Fruit fly (Drosophila melanogaster) whole organism, embryonic: Measurements from ENCODE around the gene mask.

Source experiments
- Atf-2 ChIP-seq: fragments of 200-800 bp; sonication (Bioruptor generic); optimal IDR thresholded peaks from 2 replicates; lab custom pipeline; 2016; ENCODE audit warnings: missing biosample characterization, missing genetic modification characterization
- Atf3 ChIP-seq: fragments of 200-800 bp; sonication (Bioruptor generic); optimal IDR thresholded peaks from 3 replicates; lab custom pipeline; 2016; ENCODE audit warnings: missing biosample characterization, missing genetic modification characterization
- CG10431 ChIP-seq: fragments of 200-800 bp; sonication (Bioruptor generic); optimal IDR thresholded peaks from 3 replicates; lab custom pipeline; 2018; ENCODE audit warnings: missing biosample characterization, mild to moderate bottlenecking, missing genetic modification characterization
- CG11456 ChIP-seq: fragments of 200-800 bp; sonication (Bioruptor generic); IDR thresholded peaks from 3 replicates; pipeline ENCODE4 v1.3.6; 2022; ENCODE audit warnings: missing biosample characterization, missing genetic modification characterization
- CG11695 ChIP-seq: fragments of 200-800 bp; sonication (Bioruptor generic); IDR thresholded peaks from 3 replicates; pipeline ENCODE4 v1.3.6; 2022; ENCODE audit warnings: missing biosample characterization, missing genetic modification characterization
- CG11723 ChIP-seq: fragments of 200-800 bp; sonication (Bioruptor generic); optimal IDR thresholded peaks from 2 replicates; lab custom pipeline; 2017; ENCODE audit warnings: missing biosample characterization, mild to moderate bottlenecking, missing genetic modification characterization
- CG12155 ChIP-seq: fragments of 200-800 bp; sonication (Bioruptor generic); optimal IDR thresholded peaks from 3 replicates; lab custom pipeline; 2016; ENCODE audit warnings: missing biosample characterization, missing genetic modification characterization
- CG12769 ChIP-seq: fragments of 200-800 bp; sonication (Bioruptor generic); optimal IDR thresholded peaks from 2 replicates; lab custom pipeline; 2019; ENCODE audit warnings: missing biosample characterization, mild to moderate bottlenecking, missing genetic modification characterization, moderate library complexity
- CG13287 ChIP-seq: fragments of 200-800 bp; sonication (Bioruptor generic); IDR thresholded peaks from 2 replicates; pipeline ENCODE4 v1.3.6; 2022; ENCODE audit warnings: missing biosample characterization, missing genetic modification characterization; ENCODE audit not compliant: partially characterized antibody
- CG14014 ChIP-seq: fragments of 200-800 bp; sonication (Bioruptor generic); IDR thresholded peaks from 2 replicates; pipeline ENCODE4 v1.3.6; 2022; ENCODE audit warnings: missing biosample characterization, missing genetic modification characterization
- CG1603 ChIP-seq: fragments of 200-800 bp; sonication (Bioruptor generic); optimal IDR thresholded peaks from 2 replicates; lab custom pipeline; 2019; ENCODE audit warnings: missing biosample characterization, mild to moderate bottlenecking, missing genetic modification characterization, moderate library complexity
- CG17912 ChIP-seq: fragments of 200-800 bp; sonication (Bioruptor generic); optimal IDR thresholded peaks from 2 replicates; lab custom pipeline; 2018; ENCODE audit warnings: missing biosample characterization, mild to moderate bottlenecking, missing genetic modification characterization
- CG2712 ChIP-seq: fragments of 200-800 bp; optimal IDR thresholded peaks from 3 replicates; lab custom pipeline; 2019; ENCODE audit warnings: missing biosample characterization, mild to moderate bottlenecking, missing genetic modification characterization, moderate library complexity
- CG3407 ChIP-seq: fragments of 200-800 bp; sonication (Bioruptor generic); optimal IDR thresholded peaks from 2 replicates; lab custom pipeline; 2018; ENCODE audit warnings: missing biosample characterization, mild to moderate bottlenecking, missing genetic modification characterization
- CG3838 ChIP-seq: fragments of 200-800 bp; sonication (Bioruptor generic); optimal IDR thresholded peaks from 3 replicates; lab custom pipeline; 2016; ENCODE audit warnings: missing biosample characterization, missing genetic modification characterization
- CG3995 ChIP-seq: fragments of 200-800 bp; sonication (Bioruptor generic); optimal IDR thresholded peaks from 3 replicates; lab custom pipeline; 2016; ENCODE audit warnings: missing biosample characterization, missing genetic modification characterization
- CG42726 ChIP-seq: fragments of 200-800 bp; sonication (Bioruptor generic); IDR thresholded peaks from 2 replicates; pipeline ENCODE4 v1.3.6; 2022; ENCODE audit warnings: missing biosample characterization, missing genetic modification characterization; ENCODE audit not compliant: partially characterized antibody
- CG43689 ChIP-seq: fragments of 200-800 bp; sonication (Bioruptor generic); IDR thresholded peaks from 2 replicates; pipeline ENCODE4 v1.3.6; 2022; ENCODE audit warnings: missing biosample characterization, missing genetic modification characterization
- CG5953 ChIP-seq: fragments of 200-800 bp; sonication (Bioruptor generic); IDR thresholded peaks from 2 replicates; pipeline ENCODE4 v1.3.6; 2022; ENCODE audit warnings: missing biosample characterization, missing genetic modification characterization
- CG8089 ChIP-seq: fragments of 200-800 bp; sonication (Bioruptor generic); optimal IDR thresholded peaks from 3 replicates; lab custom pipeline; 2016; ENCODE audit warnings: missing biosample characterization, missing genetic modification characterization
- CG8388 ChIP-seq: fragments of 200-800 bp; sonication (Bioruptor generic); optimal IDR thresholded peaks from 2 replicates; lab custom pipeline; 2019; ENCODE audit warnings: missing biosample characterization, mild to moderate bottlenecking, missing genetic modification characterization, moderate library complexity
- CG8765 ChIP-seq: fragments of 200-800 bp; sonication (Bioruptor generic); IDR thresholded peaks from 2 replicates; pipeline ENCODE4 v1.3.6; 2022; ENCODE audit warnings: missing biosample characterization, missing genetic modification characterization
- CTCF ChIP-seq: fragments of 200-800 bp; sonication (Bioruptor generic); optimal IDR thresholded peaks from 2 replicates; lab custom pipeline; 2017; ENCODE audit warnings: missing biosample characterization, mild to moderate bottlenecking, missing genetic modification characterization, moderate library complexity
- Dad ChIP-seq: fragments of 200-800 bp; sonication (Bioruptor generic); optimal IDR thresholded peaks from 3 replicates; lab custom pipeline; 2016; ENCODE audit warnings: missing biosample characterization, missing genetic modification characterization
- E2f2 ChIP-seq: fragments of 200-800 bp; sonication (Bioruptor generic); IDR thresholded peaks from 2 replicates; pipeline ENCODE4 v1.3.6; 2022; ENCODE audit warnings: missing biosample characterization, missing genetic modification characterization
- Ets65A ChIP-seq: fragments of 200-800 bp; sonication (Bioruptor generic); peaks from one replicate; lab custom pipeline; 2016; ENCODE audit warnings: missing biosample characterization, missing genetic modification characterization
- Gsc ChIP-seq: fragments of 200-800 bp; sonication (Bioruptor generic); IDR thresholded peaks from 2 replicates; pipeline ENCODE4 v1.3.6; 2022; ENCODE audit warnings: missing biosample characterization, missing genetic modification characterization
- H15 ChIP-seq: fragments of 200-800 bp; sonication (Bioruptor generic); IDR thresholded peaks from 3 replicates; pipeline ENCODE4 v1.3.6; 2022; ENCODE audit warnings: missing biosample characterization, missing genetic modification characterization
- HLHmδ ChIP-seq: fragments of 200-800 bp; sonication (Bioruptor generic); optimal IDR thresholded peaks from 2 replicates; lab custom pipeline; 2018; ENCODE audit warnings: missing biosample characterization, mild to moderate bottlenecking, missing genetic modification characterization, moderate library complexity
- NFAT ChIP-seq: fragments of 200-800 bp; sonication (Bioruptor generic); IDR thresholded peaks from 2 replicates; pipeline ENCODE4 v1.3.6; 2022; ENCODE audit warnings: missing biosample characterization, missing genetic modification characterization
- Oaz ChIP-seq: fragments of 200-800 bp; sonication (Bioruptor generic); IDR thresholded peaks from 2 replicates; pipeline ENCODE4 v1.3.6; 2022; ENCODE audit warnings: missing biosample characterization, missing genetic modification characterization
- PHDP ChIP-seq: fragments of 200-800 bp; sonication (Bioruptor generic); optimal IDR thresholded peaks from 3 replicates; lab custom pipeline; 2018; ENCODE audit warnings: missing biosample characterization, mild to moderate bottlenecking, missing genetic modification characterization, moderate library complexity
- Ptx1 ChIP-seq: fragments of 200-800 bp; sonication (Bioruptor generic); IDR thresholded peaks from 2 replicates; pipeline ENCODE4 v1.3.6; 2022; ENCODE audit warnings: missing biosample characterization, missing genetic modification characterization
- Scr ChIP-seq: fragments of 200-800 bp; sonication (Bioruptor generic); IDR thresholded peaks from 2 replicates; pipeline ENCODE4 v1.3.6; 2022; ENCODE audit warnings: missing biosample characterization, missing genetic modification characterization; ENCODE audit not compliant: partially characterized antibody
- cato ChIP-seq: fragments of 200-800 bp; sonication (Bioruptor generic); optimal IDR thresholded peaks from 2 replicates; lab custom pipeline; 2016; ENCODE audit warnings: missing biosample characterization, missing genetic modification characterization, borderline replicate concordance
- dmrt11E ChIP-seq: fragments of 200-800 bp; sonication (Bioruptor generic); optimal IDR thresholded peaks from 3 replicates; lab custom pipeline; 2018; ENCODE audit warnings: missing biosample characterization, mild to moderate bottlenecking, missing genetic modification characterization, moderate library complexity
- grau ChIP-seq: fragments of 200-800 bp; optimal IDR thresholded peaks from 3 replicates; lab custom pipeline; 2019; ENCODE audit warnings: missing biosample characterization, mild to moderate bottlenecking, missing genetic modification characterization, moderate library complexity
- gsb-n ChIP-seq: fragments of 200-800 bp; sonication (Bioruptor generic); optimal IDR thresholded peaks from 3 replicates; lab custom pipeline; 2018; ENCODE audit warnings: missing biosample characterization, mild to moderate bottlenecking, missing genetic modification characterization
- ham ChIP-seq: fragments of 200-800 bp; sonication (Bioruptor generic); IDR thresholded peaks from 2 replicates; pipeline ENCODE4 v1.3.6; 2022; ENCODE audit warnings: missing biosample characterization, missing genetic modification characterization
- hbn ChIP-seq: fragments of 200-800 bp; sonication (Bioruptor generic); IDR thresholded peaks from 2 replicates; pipeline ENCODE4 v1.3.6; 2022; ENCODE audit warnings: missing biosample characterization, missing genetic modification characterization; ENCODE audit not compliant: partially characterized antibody
- her ChIP-seq: fragments of 200-800 bp; sonication (Bioruptor generic); optimal IDR thresholded peaks from 2 replicates; lab custom pipeline; 2016; ENCODE audit warnings: missing biosample characterization, missing genetic modification characterization
- lola ChIP-seq, 3 experiments: fragments of >200 bp in 2 of 3; fragments of 200-800 bp in 1 of 3; sonication (Bioruptor generic) in 1 of 3; optimal IDR thresholded peaks; 2 replicates each; lab custom pipeline; 2017 to 2019; ENCODE audit warnings: missing biosample characterization in 3 of 3, missing genetic modification characterization in 3 of 3, mild to moderate bottlenecking in 1 of 3, moderate library complexity in 1 of 3
- nmo ChIP-seq: fragments of 200-800 bp; sonication (Bioruptor generic); optimal IDR thresholded peaks from 2 replicates; lab custom pipeline; 2018; ENCODE audit warnings: missing biosample characterization, mild to moderate bottlenecking, missing genetic modification characterization, moderate library complexity
- org-1 ChIP-seq: fragments of 200-800 bp; sonication (Bioruptor generic); optimal IDR thresholded peaks from 2 replicates; lab custom pipeline; 2017; ENCODE audit warnings: missing biosample characterization, missing genetic modification characterization
- pfk ChIP-seq: fragments of 200-800 bp; sonication (Bioruptor generic); optimal IDR thresholded peaks from 2 replicates; lab custom pipeline; 2018; ENCODE audit warnings: missing biosample characterization, mild to moderate bottlenecking, missing genetic modification characterization, moderate library complexity
- sc ChIP-seq, 3 experiments: fragments of >200 bp in 2 of 3; fragments of 200-800 bp in 1 of 3; sonication (Bioruptor generic) in 1 of 3; optimal IDR thresholded peaks; 2 replicates in 2 of 3; 3 replicates in 1 of 3; lab custom pipeline; 2017; ENCODE audit warnings: mild to moderate bottlenecking in 1 of 3, missing biosample characterization in 1 of 3, missing genetic modification characterization in 1 of 3, missing genetic modification reagents in 1 of 3
- seq ChIP-seq: fragments of 200-800 bp; sonication (Bioruptor generic); IDR thresholded peaks from 2 replicates; pipeline ENCODE4 v1.3.6; 2022; ENCODE audit warnings: missing biosample characterization, missing genetic modification characterization
- trem ChIP-seq: fragments of 200-800 bp; optimal IDR thresholded peaks from 3 replicates; lab custom pipeline; 2019; ENCODE audit warnings: missing biosample characterization, mild to moderate bottlenecking, missing genetic modification characterization, moderate library complexity
- unc-4 ChIP-seq: fragments of 200-800 bp; sonication (Bioruptor generic); IDR thresholded peaks from 2 replicates; pipeline ENCODE4 v1.3.6; 2022; ENCODE audit warnings: missing biosample characterization, missing genetic modification characterization; ENCODE audit not compliant: partially characterized antibody
- zf30C ChIP-seq: fragments of 200-800 bp; sonication (Bioruptor generic); optimal IDR thresholded peaks from 3 replicates; lab custom pipeline; 2018; ENCODE audit warnings: missing biosample characterization, mild to moderate bottlenecking, missing genetic modification characterization
- zfh1 ChIP-seq: fragments of 200-800 bp; sonication (Bioruptor generic); IDR thresholded peaks from 3 replicates; pipeline ENCODE4 v1.3.6; 2022; ENCODE audit warnings: missing biosample characterization, missing genetic modification characterization

mask gene

DNA sequence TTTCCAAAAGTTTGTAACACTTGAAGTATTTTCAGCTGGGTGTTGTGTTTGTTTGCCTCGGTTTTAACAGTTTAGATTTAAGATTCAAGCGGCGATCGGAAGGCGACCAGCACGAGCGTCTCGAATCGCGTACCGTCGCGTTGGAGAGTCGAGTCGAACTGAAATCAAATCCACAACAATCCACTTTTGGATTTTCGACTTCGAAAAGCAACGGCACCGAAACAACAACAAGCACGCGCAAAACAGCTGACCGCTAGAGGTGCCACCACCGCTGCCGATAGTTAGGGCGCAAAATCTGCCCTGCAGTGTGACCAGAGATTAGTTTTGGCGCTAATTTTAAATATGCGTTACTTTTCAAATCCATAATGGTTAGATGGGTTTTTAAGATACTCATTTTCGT, 40.7 kb downstream of the mask start, which contains the start of gene jar (continued):
- no peak for TF ChIP-seq CG11723 (GFP tag; lab: Kevin White, UChicago)
- TF ChIP-seq sc (optimal IDR thresholded peaks at IDR 0.05; lab: Kevin White, UChicago) = no peak
- no peak for TF ChIP-seq sc (GFP tag; optimal IDR thresholded peaks at IDR 0.05; lab: Kevin White, UChicago)
- peak; percentile 11 for TF ChIP-seq zf30C
- no peak for TF ChIP-seq CG12155
- TF ChIP-seq PHDP (tag; lab: Kevin White, UChicago) = peak; percentile 46
- TF ChIP-seq Ets65A (GFP tag; lab: Kevin White, UChicago) = peak; percentile 79
- TF ChIP-seq CG12769 = peak; percentile 49
- peak; percentile 51 for TF ChIP-seq CG3995 (GFP tag; lab: Kevin White, UChicago)
- TF ChIP-seq Oaz (GFP tag; lab: Robert Waterston, UW) = peak; percentile 41; the same call in 1 of the 2 replicates
- TF ChIP-seq CG10431 (GFP tag; lab: Kevin White, UChicago) = peak; percentile 42
- peak; percentile 33; the same call in 1 of the 2 replicates for TF ChIP-seq CG14014 (GFP tag; lab: Robert Waterston, UW)
- TF ChIP-seq CG8388 (GFP tag; lab: Kevin White, UChicago) = peak; percentile 26
- peak; percentile 40; the same call in 1 of the 2 replicates for TF ChIP-seq CG8765 (GFP tag; lab: Robert Waterston, UW)
- TF ChIP-seq Scr (GFP tag; lab: Robert Waterston, UW) = peak; percentile 88
- no peak for TF ChIP-seq Atf-2 (GFP tag; lab: Kevin White, UChicago)
- TF ChIP-seq CG8089 (GFP tag; lab: Kevin White, UChicago) = no peak
- peak; percentile 65 for TF ChIP-seq CG2712 (tag; lab: Kevin White, UChicago)
- no peak for TF ChIP-seq pfk (GFP tag; lab: Kevin White, UChicago)
- TF ChIP-seq CG11456 (GFP tag; lab: Robert Waterston, UW) = no peak
- no peak for TF ChIP-seq dmrt11E
- TF ChIP-seq nmo (GFP tag; lab: Kevin White, UChicago) = peak; percentile 45
- peak; percentile 100 for TF ChIP-seq E2f2 (GFP tag; lab: Robert Waterston, UW)
- peak; percentile 84 for TF ChIP-seq trem (tag; lab: Kevin White, UChicago)
- TF ChIP-seq hbn (GFP tag; lab: Robert Waterston, UW) = peak; percentile 94
- TF ChIP-seq Gsc = no peak
- peak; percentile 55 for TF ChIP-seq NFAT (GFP tag; lab: Robert Waterston, UW)
- peak; percentile 95 for TF ChIP-seq CG13287 (GFP tag; lab: Robert Waterston, UW)
- 0 out of 2 replicates have a peak, but pooled peaks have one; percentile 17 for TF ChIP-seq Ptx1
- peak; percentile 93 for TF ChIP-seq unc-4
- TF ChIP-seq CG3838 = no peak
- no peak for TF ChIP-seq cato (GFP tag; lab: Kevin White, UChicago)
- peak; percentile 53 for TF ChIP-seq CG17912 (GFP tag; lab: Kevin White, UChicago)
- peak; percentile 66; the same call in 1 of the 2 replicates for TF ChIP-seq CG5953 (GFP tag; lab: Robert Waterston, UW)
- TF ChIP-seq seq = peak; percentile 48; the same call in 1 of the 2 replicates
- TF ChIP-seq CG43689 (GFP tag; lab: Robert Waterston, UW) = no peak
- TF ChIP-seq H15 = no peak
- TF ChIP-seq Dad (GFP tag; lab: Kevin White, UChicago) = peak; percentile 27
- TF ChIP-seq HLHmδ = peak; percentile 25
- TF ChIP-seq CG42726 (GFP tag; lab: Robert Waterston, UW) = peak; percentile 92
- peak; percentile 29; the same call in 1 of the 3 replicates for TF ChIP-seq zfh1 (GFP tag; lab: Robert Waterston, UW)
- TF ChIP-seq grau (tag; lab: Kevin White, UChicago) = peak; percentile 43
- no peak for TF ChIP-seq CG3407 (GFP tag; lab: Kevin White, UChicago)
- TF ChIP-seq CG11695 (GFP tag; lab: Robert Waterston, UW) = no peak
- no peak for TF ChIP-seq Atf3 (GFP tag; lab: Kevin White, UChicago)
- TF ChIP-seq CG1603 (tag; lab: Kevin White, UChicago) = peak; percentile 90
- TF ChIP-seq ham (GFP tag; lab: Robert Waterston, UW) = no peak
- TF ChIP-seq org-1 = peak; percentile 33
- no peak for TF ChIP-seq lola (GFP tag; optimal IDR thresholded peaks at IDR 0.05; lab: Kevin White, UChicago)
- TF ChIP-seq gsb-n (tag; lab: Kevin White, UChicago) = peak; percentile 47
- peak; percentile 57 for TF ChIP-seq CTCF (GFP tag; lab: Kevin White, UChicago)
- TF ChIP-seq her (GFP tag; lab: Kevin White, UChicago) = peak; percentile 12
